Worm (Caenorhabditis elegans): ENCODE results near the gene acdh-11.

DNA sequence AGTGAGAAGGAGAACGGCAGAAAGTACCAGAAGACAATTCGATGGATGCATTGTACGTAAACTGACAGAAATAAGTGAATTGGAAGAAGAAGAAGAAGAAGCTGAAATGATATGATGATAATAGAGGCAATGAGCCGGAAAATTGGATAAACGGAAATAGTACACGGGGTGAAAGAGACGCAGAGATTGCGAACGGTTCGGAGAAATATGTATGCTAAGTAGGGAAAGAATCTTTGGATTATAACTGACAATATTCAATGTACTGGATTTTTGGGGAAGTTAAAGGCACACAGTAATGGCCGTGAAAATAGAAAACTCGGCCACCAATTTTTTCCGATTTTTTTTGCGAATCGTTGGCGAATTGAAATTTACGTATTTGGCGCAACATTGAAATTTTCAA lies 9.3 kb downstream of the acdh-11 start, which contains the start of gene Y45F3A.4:
- no peak for TF ChIP-seq ama-1 (optimal IDR thresholded peaks at IDR 0.05)
- TF ChIP-seq hmg-4 (GFP tag; optimal IDR thresholded peaks at IDR 0.05), result no peak
- no peak for TF ChIP-seq sea-1 (GFP tag; conservative IDR thresholded peaks at IDR 0.05)
- no peak for TF ChIP-seq ets-7 (tag; optimal IDR thresholded peaks at IDR 0.05)
- no peak for TF ChIP-seq flt-1 (GFP tag; IDR thresholded peaks at IDR 0.05)
- no peak for TF ChIP-seq B0310.2 (tag; optimal IDR thresholded peaks at IDR 0.05)
- no peak for TF ChIP-seq aly-1 (tag; optimal IDR thresholded peaks at IDR 0.05)
- TF ChIP-seq tbx-11 (GFP tag; IDR thresholded peaks at IDR 0.05), result no peak
- TF ChIP-seq tbx-37 (GFP tag; conservative IDR thresholded peaks at IDR 0.05), result no peak
- no peak for TF ChIP-seq scrt-1 (GFP tag; IDR thresholded peaks at IDR 0.05)
- TF ChIP-seq ceh-36 (tag; optimal IDR thresholded peaks at IDR 0.05), result no peak
- no peak for TF ChIP-seq hmbx-1 (tag; optimal IDR thresholded peaks at IDR 0.05)
- no peak for TF ChIP-seq hnd-1 (tag; optimal IDR thresholded peaks at IDR 0.05)
- TF ChIP-seq ceh-13 (GFP tag; optimal IDR thresholded peaks at IDR 0.05), result no peak

Data from whole organism, early embryonic.